Fruit fly (Drosophila melanogaster) whole organism, prepupa: ENCODE data around the gene RpL17.

Experiments used
- CG16779 ChIP-seq: fragments of 200-800 bp; sonication (Bioruptor generic); optimal IDR thresholded peaks from 3 replicates; lab custom pipeline; 2017; ENCODE audit warnings: missing biosample characterization, mild to moderate bottlenecking, missing genetic modification characterization
- Hr39 ChIP-seq: fragments of 200-800 bp; sonication (Bioruptor generic); optimal IDR thresholded peaks from 2 replicates; lab custom pipeline; 2016; ENCODE audit warnings: missing biosample characterization, missing genetic modification characterization
- fd59A ChIP-seq: fragments of 200-800 bp; sonication (Bioruptor generic); optimal IDR thresholded peaks from 2 replicates; lab custom pipeline; 2017; ENCODE audit warnings: missing biosample characterization, mild to moderate bottlenecking, missing genetic modification characterization, missing genetic modification reagents

DNA sequence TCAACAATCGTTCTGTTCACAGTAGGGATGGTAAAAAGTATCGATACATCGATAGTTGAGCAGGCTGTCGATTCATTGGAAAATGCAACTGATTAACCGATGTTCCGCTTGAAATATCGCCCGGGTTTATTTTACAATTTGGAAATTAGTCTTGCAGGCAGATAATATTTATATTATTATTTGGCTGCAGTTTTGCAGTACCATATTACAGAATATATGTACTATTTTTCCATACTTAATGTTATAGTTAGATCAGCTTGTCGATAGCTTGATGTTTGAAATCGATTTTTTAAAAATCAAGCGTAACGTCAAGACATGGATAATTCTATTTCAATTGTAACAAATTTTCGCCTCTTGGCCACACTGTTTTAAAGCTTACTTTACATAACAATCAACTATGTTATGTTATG lies 49.1 kb downstream of the RpL17 start, which contains the start of gene CG14442:
- peak; percentile 47 for TF ChIP-seq Hr39
- no peak for TF ChIP-seq CG16779
- no peak for TF ChIP-seq fd59A (GFP tag; lab: Kevin White, UChicago)
